Worm (Caenorhabditis elegans) whole organism, L1 larva: ENCODE results near the gene nphp-2.

Source experiments
- F16B12.6 ChIP-seq: fragments of 150-350 bp; optimal IDR thresholded peaks from 2 replicates; lab custom pipeline; 2014; ENCODE audit warnings: missing biosample characterization, missing genetic modification characterization
- alr-1 ChIP-seq: fragments of 200-800 bp; sonication (Bioruptor generic); optimal IDR thresholded peaks from 2 replicates; lab custom pipeline; 2018; ENCODE audit warnings: borderline replicate concordance, mild to moderate bottlenecking, missing genetic modification characterization, missing compliant biosample characterization
- ceh-8 ChIP-seq: fragments of 200-800 bp; sonication (Bioruptor generic); optimal IDR thresholded peaks from 2 replicates; lab custom pipeline; 2018; ENCODE audit warnings: mild to moderate bottlenecking, missing genetic modification characterization, moderate library complexity, missing compliant biosample characterization
- ceh-88 ChIP-seq: fragments of 200-800 bp; sonication (Bioruptor generic); IDR thresholded peaks from 2 replicates; pipeline ENCODE4 v1.3.6; 2022; ENCODE audit warnings: missing genetic modification characterization, missing compliant biosample characterization
- dpl-1 ChIP-seq, 3 experiments: fragments of 150-350 bp in 2 of 3; sonication (generic microtip) in 1 of 3; optimal IDR thresholded peaks; 2 replicates each; lab custom pipeline; 2014 to 2017; ENCODE audit warnings: missing biosample characterization in 3 of 3, missing genetic modification characterization in 3 of 3, missing genetic modification reagents in 3 of 3
- efl-1 ChIP-seq, 4 experiments: fragments of 150-350 bp; optimal IDR thresholded peaks in 3 of 4; peaks in 1 of 4; 1 replicate in 1 of 4; 2 replicates in 3 of 4; lab custom pipeline; 2014; ENCODE audit warnings: missing biosample characterization in 2 of 4, missing genetic modification characterization in 2 of 4, missing genetic modification reagents in 2 of 4
- egl-13 ChIP-seq: sonication (generic microtip); optimal IDR thresholded peaks from 2 replicates; lab custom pipeline; 2016; ENCODE audit warnings: missing genotype, missing genetic modification reagents, missing genetic modification characterization, missing compliant biosample characterization
- egl-27 ChIP-seq, 2 experiments: fragments of 150-350 bp in 1 of 2; sonication (generic microtip); optimal IDR thresholded peaks; 3 replicates each; lab custom pipeline; 2017 to 2018; ENCODE audit warnings: missing biosample characterization in 2 of 2, missing genetic modification characterization in 2 of 2, missing genetic modification reagents in 2 of 2
- elt-2 ChIP-seq: sonication (generic microtip); optimal IDR thresholded peaks from 2 replicates; lab custom pipeline; 2016; ENCODE audit warnings: missing genetic modification characterization, mild to moderate bottlenecking, inconsistent platforms, missing compliant biosample characterization, missing genetic modification reagents
- elt-3 ChIP-seq, 6 experiments: fragments of 150-350 bp in 1 of 6; sonication (generic microtip); optimal IDR thresholded peaks; 2 replicates each; lab custom pipeline; 2017 to 2018; ENCODE audit warnings: missing biosample characterization in 6 of 6, missing genetic modification characterization in 6 of 6, inconsistent platforms in 1 of 6
- fkh-4 ChIP-seq: sonication (generic microtip); optimal IDR thresholded peaks from 2 replicates; lab custom pipeline; 2016; ENCODE audit warnings: missing compliant biosample characterization, missing genetic modification characterization, borderline replicate concordance
- fkh-8 ChIP-seq: sonication (generic microtip); optimal IDR thresholded peaks from 2 replicates; lab custom pipeline; 2016; ENCODE audit warnings: mild to moderate bottlenecking, missing genetic modification characterization, missing compliant biosample characterization
- grh-1 ChIP-seq: fragments of 200-800 bp; sonication (Bioruptor generic); IDR thresholded peaks from 2 replicates; pipeline ENCODE4 v1.3.6; 2022; ENCODE audit warnings: missing genetic modification reagents, missing genetic modification characterization, missing compliant biosample characterization
- isw-1 ChIP-seq: fragments of 200-800 bp; sonication (Bioruptor generic); IDR thresholded peaks from 2 replicates; pipeline ENCODE4 v1.3.6; 2022; ENCODE audit warnings: missing genetic modification characterization, missing compliant biosample characterization
- jun-1 ChIP-seq: fragments of 150-350 bp; optimal IDR thresholded peaks from 2 replicates; lab custom pipeline; 2014; ENCODE audit warnings: missing biosample characterization, missing genetic modification reagents, missing genetic modification characterization
- lin-13 ChIP-seq: fragments of 150-350 bp; optimal IDR thresholded peaks from 2 replicates; lab custom pipeline; 2014; ENCODE audit warnings: missing biosample characterization, missing genetic modification reagents, missing genetic modification characterization
- lin-14 ChIP-seq: fragments of 200-800 bp; sonication (Bioruptor generic); optimal IDR thresholded peaks from 2 replicates; lab custom pipeline; 2018; ENCODE audit warnings: mild to moderate bottlenecking, missing genetic modification characterization, moderate library complexity, missing compliant biosample characterization
- lin-35 ChIP-seq, 2 experiments: fragments of 150-350 bp; optimal IDR thresholded peaks; 2 replicates each; lab custom pipeline; 2014; ENCODE audit warnings: missing biosample characterization in 2 of 2, missing genetic modification characterization in 2 of 2, missing genetic modification reagents in 2 of 2
- lir-3 ChIP-seq: sonication (generic microtip); optimal IDR thresholded peaks from 2 replicates; lab custom pipeline; 2016; ENCODE audit warnings: mild to moderate bottlenecking, missing genetic modification characterization, moderate library complexity, missing compliant biosample characterization; ENCODE audit not compliant: poor library complexity
- lsy-2 ChIP-seq, 2 experiments: fragments of 150-350 bp; optimal IDR thresholded peaks; 2 replicates each; lab custom pipeline; 2014; ENCODE audit warnings: missing biosample characterization in 2 of 2, missing genetic modification characterization in 2 of 2
- mab-9 ChIP-seq: fragments of 200-800 bp; sonication (Bioruptor generic); IDR thresholded peaks from 2 replicates; pipeline ENCODE4 v1.3.6; 2022; ENCODE audit warnings: missing genetic modification reagents, missing genetic modification characterization, missing compliant biosample characterization
- mdl-1 ChIP-seq, 2 experiments: fragments of 150-350 bp; optimal IDR thresholded peaks; 2 replicates each; lab custom pipeline; 2014 to 2017; ENCODE audit warnings: missing biosample characterization in 2 of 2, missing genetic modification characterization in 2 of 2, inconsistent platforms in 1 of 2
- mef-2 ChIP-seq: fragments of 150-350 bp; optimal IDR thresholded peaks from 2 replicates; lab custom pipeline; 2014; ENCODE audit warnings: missing biosample characterization, missing genetic modification characterization
- mep-1 ChIP-seq: fragments of 150-350 bp; optimal IDR thresholded peaks from 2 replicates; lab custom pipeline; 2014; ENCODE audit warnings: missing biosample characterization, missing genetic modification characterization
- nhr-12 ChIP-seq: sonication (generic microtip); optimal IDR thresholded peaks from 2 replicates; lab custom pipeline; 2017; ENCODE audit warnings: missing biosample characterization, missing genetic modification characterization
- nhr-20 ChIP-seq: sonication (generic microtip); optimal IDR thresholded peaks from 2 replicates; lab custom pipeline; 2016; ENCODE audit warnings: mild to moderate bottlenecking, missing genetic modification characterization, missing compliant biosample characterization
- nhr-77 ChIP-seq: fragments of 150-350 bp; optimal IDR thresholded peaks from 2 replicates; lab custom pipeline; 2014; ENCODE audit warnings: missing biosample characterization, missing genetic modification characterization
- nhr-84 ChIP-seq: sonication (generic microtip); optimal IDR thresholded peaks from 2 replicates; lab custom pipeline; 2017; ENCODE audit warnings: missing biosample characterization, missing genetic modification characterization
- nhr-90 ChIP-seq: sonication (generic microtip); optimal IDR thresholded peaks from 2 replicates; lab custom pipeline; 2016; ENCODE audit warnings: mild to moderate bottlenecking, missing genetic modification characterization, missing compliant biosample characterization; ENCODE audit not compliant: poor library complexity
- pqm-1 ChIP-seq: sonication (generic microtip); optimal IDR thresholded peaks from 3 replicates; lab custom pipeline; 2017; ENCODE audit warnings: missing biosample characterization, missing genetic modification characterization
- skn-1 ChIP-seq: fragments of 150-350 bp; optimal IDR thresholded peaks from 2 replicates; lab custom pipeline; 2014; ENCODE audit warnings: missing biosample characterization, missing genetic modification characterization
- snpc-4 ChIP-seq: fragments of 150-350 bp; optimal IDR thresholded peaks from 2 replicates; lab custom pipeline; 2014; ENCODE audit warnings: missing biosample characterization, missing genetic modification characterization
- snu-23 ChIP-seq: sonication (generic microtip); optimal IDR thresholded peaks from 2 replicates; lab custom pipeline; 2016; ENCODE audit warnings: missing genetic modification characterization, missing compliant biosample characterization
- sox-4 ChIP-seq: sonication (generic microtip); optimal IDR thresholded peaks from 2 replicates; lab custom pipeline; 2016; ENCODE audit warnings: missing genetic modification characterization, missing compliant biosample characterization
- sptf-1 ChIP-seq: fragments of 150-350 bp; optimal IDR thresholded peaks from 2 replicates; lab custom pipeline; 2014; ENCODE audit warnings: missing biosample characterization, missing genetic modification characterization
- swsn-7 ChIP-seq: sonication (generic microtip); optimal IDR thresholded peaks from 2 replicates; lab custom pipeline; 2016; ENCODE audit warnings: missing genetic modification characterization, missing compliant biosample characterization
- tbx-2 ChIP-seq: sonication (generic microtip); optimal IDR thresholded peaks from 2 replicates; lab custom pipeline; 2016; ENCODE audit warnings: missing genetic modification characterization, missing compliant biosample characterization
- tlp-1 ChIP-seq: fragments of 150-350 bp; optimal IDR thresholded peaks from 2 replicates; lab custom pipeline; 2014; ENCODE audit warnings: missing biosample characterization, missing genetic modification characterization
- unc-30 ChIP-seq: sonication (generic microtip); optimal IDR thresholded peaks from 2 replicates; lab custom pipeline; 2017; ENCODE audit warnings: missing biosample characterization, missing genetic modification characterization
- unc-62 ChIP-seq: fragments of 150-350 bp; optimal IDR thresholded peaks from 2 replicates; lab custom pipeline; 2014; ENCODE audit warnings: missing biosample characterization, missing genetic modification reagents, missing genetic modification characterization
- zip-4 ChIP-seq: fragments of 200-800 bp; sonication (Bioruptor generic); optimal IDR thresholded peaks from 2 replicates; lab custom pipeline; 2018; ENCODE audit warnings: mild to moderate bottlenecking, missing genetic modification characterization, moderate library complexity, missing compliant biosample characterization
- ztf-4 ChIP-seq: fragments of 150-350 bp; optimal IDR thresholded peaks from 2 replicates; lab custom pipeline; 2014; ENCODE audit warnings: missing biosample characterization, missing genetic modification characterization

Gene nphp-2

ce11 chrV:1868596-1869263, 26.9 kb upstream of the nphp-2 start, which contains the start of gene knl-3 (continued):
- TF ChIP-seq swsn-7 (peak; percentile 90), sox-4 (peak; percentile 60), egl-13 (tag; lab: Kevin White, UChicago) (peak; percentile 77), alr-1 (tag; lab: Kevin White, UChicago) (no peak), elt-2 (peak; percentile 58), lir-3 (tag; lab: Kevin White, UChicago) (no peak), jun-1 (peak; percentile 74), skn-1 (tag; lab: Kevin White, UChicago) (peak; percentile 82), unc-62 (GFP tag; lab: Kevin White, UChicago) (no peak), sptf-1 (tag; lab: Kevin White, UChicago) (no peak), lin-14 (GFP tag; lab: Kevin White, UChicago) (peak; percentile 96), elt-3 (tag; optimal IDR thresholded peaks at IDR 0.05; lab: Kevin White, UChicago) (peak in 2 of 6 experiments; percentile 70 to 86), snu-23 (peak; percentile 93), egl-27 (tag; optimal IDR thresholded peaks at IDR 0.05; lab: Kevin White, UChicago) (no peak), F16B12.6 (tag; lab: Kevin White, UChicago) (peak; percentile 65), nhr-90 (peak; percentile 88)

ce11 chrV:1869682-1870081, 25.9 kb upstream of the nphp-2 start, which contains the start of gene T10B5.3:
Gene T10B5.3 (minus strand): TSS chrV:1869782.
- no peak for TF ChIP-seq nhr-12 (tag; lab: Kevin White, UChicago)
- no peak for TF ChIP-seq ztf-4 (tag; lab: Kevin White, UChicago)
- no peak for TF ChIP-seq mep-1 (tag; lab: Kevin White, UChicago)
- TF ChIP-seq isw-1 (GFP tag; lab: Robert Waterston, UW): no peak
- TF ChIP-seq efl-1 (optimal IDR thresholded peaks at IDR 0.05; lab: Kevin White, UChicago): no peak
- TF ChIP-seq efl-1 (GFP tag; optimal IDR thresholded peaks at IDR 0.05 in 1 of 2; lab: Kevin White, UChicago): no peak
- no peak for TF ChIP-seq lin-14 (GFP tag; lab: Kevin White, UChicago)
- TF ChIP-seq elt-2: no peak
- TF ChIP-seq mef-2 (tag; lab: Kevin White, UChicago): no peak
- no peak for TF ChIP-seq lin-35 (GFP tag; optimal IDR thresholded peaks at IDR 0.05; lab: Kevin White, UChicago)
- no peak for TF ChIP-seq lsy-2 (tag; optimal IDR thresholded peaks at IDR 0.05; lab: Kevin White, UChicago)
- no peak for TF ChIP-seq pqm-1

ce11 chrV:1870515-1870940, 25.1 kb upstream of the nphp-2 start:
- no peak for TF ChIP-seq elt-2
- TF ChIP-seq alr-1 (tag; lab: Kevin White, UChicago): peak; percentile 24
- TF ChIP-seq sptf-1 (tag; lab: Kevin White, UChicago): no peak
- TF ChIP-seq dpl-1 (GFP tag; optimal IDR thresholded peaks at IDR 0.05; lab: Kevin White, UChicago): no peak

- TF ChIP-seq tbx-2 (tag; lab: Kevin White, UChicago): peak; percentile 84
- no peak for TF ChIP-seq unc-30 (tag; lab: Kevin White, UChicago)
- peak; percentile 83 to 85 for TF ChIP-seq efl-1 (optimal IDR thresholded peaks at IDR 0.05; lab: Kevin White, UChicago)
- TF ChIP-seq efl-1 (GFP tag; optimal IDR thresholded peaks at IDR 0.05 in 1 of 2; lab: Kevin White, UChicago): peak; percentile 81 to 91
- peak; percentile 26 to 75 for TF ChIP-seq mdl-1 (tag; optimal IDR thresholded peaks at IDR 0.05; lab: Kevin White, UChicago)
- peak; percentile 46 for TF ChIP-seq mab-9
- TF ChIP-seq isw-1 (GFP tag; lab: Robert Waterston, UW): peak; percentile 85
- peak; percentile 99 for TF ChIP-seq fkh-8 (tag; lab: Kevin White, UChicago)
- peak; percentile 78 for TF ChIP-seq snpc-4 (tag; lab: Kevin White, UChicago)
- peak; percentile 88 for TF ChIP-seq egl-13 (tag; lab: Kevin White, UChicago)
- peak; percentile 91 for TF ChIP-seq mep-1 (tag; lab: Kevin White, UChicago)
- peak; percentile 31 for TF ChIP-seq elt-2
- no peak for TF ChIP-seq grh-1 (GFP tag; lab: Robert Waterston, UW)
- peak; percentile 84 for TF ChIP-seq nhr-20 (tag; lab: Kevin White, UChicago)
- TF ChIP-seq tlp-1 (tag; lab: Kevin White, UChicago): no peak
- no peak for TF ChIP-seq nhr-84 (tag; lab: Kevin White, UChicago)
- no peak for TF ChIP-seq nhr-12 (tag; lab: Kevin White, UChicago)
- TF ChIP-seq nhr-77: peak; percentile 87
- TF ChIP-seq ceh-88 (GFP tag; lab: Robert Waterston, UW): peak; percentile 44; the same call in 1 of the 2 replicates
- no peak for TF ChIP-seq elt-3 (tag; optimal IDR thresholded peaks at IDR 0.05; lab: Kevin White, UChicago)
- no peak for TF ChIP-seq fkh-4
- TF ChIP-seq mef-2 (tag; lab: Kevin White, UChicago): peak; percentile 35
- no peak for TF ChIP-seq ceh-8
- TF ChIP-seq ztf-4 (tag; lab: Kevin White, UChicago): peak; percentile 62
- no peak for TF ChIP-seq zip-4 (GFP tag; lab: Kevin White, UChicago)
- TF ChIP-seq lin-13 (GFP tag; lab: Kevin White, UChicago): peak; percentile 81
These were observed 23.8 kb upstream of the nphp-2 start, which contains the start of the genes T10B5.4 and cct-7 for ce11 chrV:1871768-1872296. Gene T10B5.4 (minus strand): TSS chrV:1871807. Gene cct-7 (plus strand): TSS chrV:1872246.
